Worm (Caenorhabditis elegans) whole organism, L1 larva: Measurements from ENCODE around the gene paqr-1.

ENCODE experiments used
- C04F5.9 ChIP-seq: sonication (generic microtip); optimal IDR thresholded peaks from 2 replicates; lab custom pipeline; 2016; ENCODE audit warnings: missing genetic modification characterization, missing compliant biosample characterization
- C16A3.4 ChIP-seq: fragments of 150-350 bp; optimal IDR thresholded peaks from 2 replicates; lab custom pipeline; 2014; ENCODE audit warnings: missing biosample characterization, missing genetic modification characterization
- C34B4.2 ChIP-seq: sonication (generic microtip); optimal IDR thresholded peaks from 2 replicates; lab custom pipeline; 2017; ENCODE audit warnings: mild to moderate bottlenecking, missing genetic modification characterization, missing compliant biosample characterization
- aly-2 ChIP-seq: fragments of 150-350 bp; optimal IDR thresholded peaks from 2 replicates; lab custom pipeline; 2014; ENCODE audit warnings: missing biosample characterization, missing genetic modification characterization
- ama-1 ChIP-seq: fragments of 150-350 bp; optimal IDR thresholded peaks from 2 replicates; lab custom pipeline; 2014
- ceh-82 ChIP-seq, 3 experiments: fragments of 150-350 bp in 1 of 3; sonication (generic microtip) in 2 of 3; optimal IDR thresholded peaks; 2 replicates each; lab custom pipeline; 2014 to 2017; ENCODE audit warnings: missing biosample characterization in 3 of 3, missing genetic modification characterization in 3 of 3
- ceh-90 ChIP-seq: sonication (generic microtip); optimal IDR thresholded peaks from 2 replicates; lab custom pipeline; 2016; ENCODE audit warnings: missing genetic modification characterization, missing compliant biosample characterization
- dpl-1 ChIP-seq, 3 experiments: fragments of 150-350 bp in 2 of 3; sonication (generic microtip) in 1 of 3; optimal IDR thresholded peaks; 2 replicates each; lab custom pipeline; 2014 to 2017; ENCODE audit warnings: missing biosample characterization in 3 of 3, missing genetic modification characterization in 3 of 3, missing genetic modification reagents in 3 of 3
- dsc-1 ChIP-seq: sonication (generic microtip); optimal IDR thresholded peaks from 2 replicates; lab custom pipeline; 2016; ENCODE audit warnings: mild to moderate bottlenecking, missing genetic modification characterization, missing compliant biosample characterization
- efl-1 ChIP-seq, 4 experiments: fragments of 150-350 bp; optimal IDR thresholded peaks in 3 of 4; peaks in 1 of 4; 1 replicate in 1 of 4; 2 replicates in 3 of 4; lab custom pipeline; 2014; ENCODE audit warnings: missing biosample characterization in 2 of 4, missing genetic modification characterization in 2 of 4, missing genetic modification reagents in 2 of 4
- egl-13 ChIP-seq: sonication (generic microtip); optimal IDR thresholded peaks from 2 replicates; lab custom pipeline; 2016; ENCODE audit warnings: missing genotype, missing genetic modification reagents, missing genetic modification characterization, missing compliant biosample characterization
- egl-27 ChIP-seq, 2 experiments: fragments of 150-350 bp in 1 of 2; sonication (generic microtip); optimal IDR thresholded peaks; 3 replicates each; lab custom pipeline; 2017 to 2018; ENCODE audit warnings: missing biosample characterization in 2 of 2, missing genetic modification characterization in 2 of 2, missing genetic modification reagents in 2 of 2
- fkh-10 ChIP-seq: sonication (generic microtip); optimal IDR thresholded peaks from 2 replicates; lab custom pipeline; 2017; ENCODE audit warnings: missing biosample characterization, missing genetic modification reagents, missing genetic modification characterization
- irx-1 ChIP-seq: sonication (generic microtip); optimal IDR thresholded peaks from 2 replicates; lab custom pipeline; 2016; ENCODE audit warnings: missing genetic modification characterization, missing compliant biosample characterization
- jun-1 ChIP-seq: fragments of 150-350 bp; optimal IDR thresholded peaks from 2 replicates; lab custom pipeline; 2014; ENCODE audit warnings: missing biosample characterization, missing genetic modification reagents, missing genetic modification characterization
- lin-13 ChIP-seq: fragments of 150-350 bp; optimal IDR thresholded peaks from 2 replicates; lab custom pipeline; 2014; ENCODE audit warnings: missing biosample characterization, missing genetic modification reagents, missing genetic modification characterization
- lin-14 ChIP-seq: fragments of 200-800 bp; sonication (Bioruptor generic); optimal IDR thresholded peaks from 2 replicates; lab custom pipeline; 2018; ENCODE audit warnings: mild to moderate bottlenecking, missing genetic modification characterization, moderate library complexity, missing compliant biosample characterization
- lin-15B ChIP-seq: fragments of 150-350 bp; sonication (generic microtip); optimal IDR thresholded peaks from 3 replicates; lab custom pipeline; 2014; ENCODE audit warnings: missing biosample characterization, missing genetic modification characterization
- lin-35 ChIP-seq, 2 experiments: fragments of 150-350 bp; optimal IDR thresholded peaks; 2 replicates each; lab custom pipeline; 2014; ENCODE audit warnings: missing biosample characterization in 2 of 2, missing genetic modification characterization in 2 of 2, missing genetic modification reagents in 2 of 2
- lir-3 ChIP-seq: sonication (generic microtip); optimal IDR thresholded peaks from 2 replicates; lab custom pipeline; 2016; ENCODE audit warnings: mild to moderate bottlenecking, missing genetic modification characterization, moderate library complexity, missing compliant biosample characterization; ENCODE audit not compliant: poor library complexity
- lsy-2 ChIP-seq, 2 experiments: fragments of 150-350 bp; optimal IDR thresholded peaks; 2 replicates each; lab custom pipeline; 2014; ENCODE audit warnings: missing biosample characterization in 2 of 2, missing genetic modification characterization in 2 of 2
- mep-1 ChIP-seq: fragments of 150-350 bp; optimal IDR thresholded peaks from 2 replicates; lab custom pipeline; 2014; ENCODE audit warnings: missing biosample characterization, missing genetic modification characterization
- nhr-19 ChIP-seq: fragments of 200-800 bp; sonication (Bioruptor generic); conservative IDR thresholded peaks from 2 replicates; pipeline ENCODE4 v1.3.6; 2022; ENCODE audit warnings: missing genetic modification characterization, missing compliant biosample characterization
- nhr-20 ChIP-seq: sonication (generic microtip); optimal IDR thresholded peaks from 2 replicates; lab custom pipeline; 2016; ENCODE audit warnings: mild to moderate bottlenecking, missing genetic modification characterization, missing compliant biosample characterization
- nhr-237 ChIP-seq: fragments of 150-350 bp; optimal IDR thresholded peaks from 2 replicates; lab custom pipeline; 2014; ENCODE audit warnings: missing biosample characterization, missing genetic modification characterization
- nhr-71 ChIP-seq: sonication (generic microtip); optimal IDR thresholded peaks from 2 replicates; lab custom pipeline; 2016; ENCODE audit warnings: mild to moderate bottlenecking, missing genetic modification characterization, moderate library complexity, missing compliant biosample characterization
- nhr-85 ChIP-seq: sonication (generic microtip); peaks from one replicate; lab custom pipeline; 2016; ENCODE audit warnings: missing genetic modification characterization, inconsistent platforms, missing compliant biosample characterization
- nhr-90 ChIP-seq: sonication (generic microtip); optimal IDR thresholded peaks from 2 replicates; lab custom pipeline; 2016; ENCODE audit warnings: mild to moderate bottlenecking, missing genetic modification characterization, missing compliant biosample characterization; ENCODE audit not compliant: poor library complexity
- pax-3 ChIP-seq: fragments of 200-800 bp; sonication (Bioruptor generic); optimal IDR thresholded peaks from 2 replicates; lab custom pipeline; 2018; ENCODE audit warnings: mild to moderate bottlenecking, missing genetic modification characterization, moderate library complexity, missing compliant biosample characterization
- pqm-1 ChIP-seq: sonication (generic microtip); optimal IDR thresholded peaks from 3 replicates; lab custom pipeline; 2017; ENCODE audit warnings: missing biosample characterization, missing genetic modification characterization
- rnt-1 ChIP-seq: sonication (generic microtip); optimal IDR thresholded peaks from 2 replicates; lab custom pipeline; 2016; ENCODE audit warnings: mild to moderate bottlenecking, missing genetic modification characterization, moderate library complexity, missing compliant biosample characterization
- skn-1 ChIP-seq: fragments of 150-350 bp; optimal IDR thresholded peaks from 2 replicates; lab custom pipeline; 2014; ENCODE audit warnings: missing biosample characterization, missing genetic modification characterization
- snu-23 ChIP-seq: sonication (generic microtip); optimal IDR thresholded peaks from 2 replicates; lab custom pipeline; 2016; ENCODE audit warnings: missing genetic modification characterization, missing compliant biosample characterization
- sptf-1 ChIP-seq: fragments of 150-350 bp; optimal IDR thresholded peaks from 2 replicates; lab custom pipeline; 2014; ENCODE audit warnings: missing biosample characterization, missing genetic modification characterization
- sup-37 ChIP-seq: fragments of 200-800 bp; sonication (Bioruptor generic); optimal IDR thresholded peaks from 2 replicates; lab custom pipeline; 2018; ENCODE audit warnings: mild to moderate bottlenecking, missing genetic modification characterization, missing compliant biosample characterization
- tlp-1 ChIP-seq: fragments of 150-350 bp; optimal IDR thresholded peaks from 2 replicates; lab custom pipeline; 2014; ENCODE audit warnings: missing biosample characterization, missing genetic modification characterization
- unc-130 ChIP-seq: fragments of 150-350 bp; optimal IDR thresholded peaks from 2 replicates; lab custom pipeline; 2017; ENCODE audit warnings: missing biosample characterization, missing genetic modification characterization, inconsistent platforms
- unc-30 ChIP-seq: sonication (generic microtip); optimal IDR thresholded peaks from 2 replicates; lab custom pipeline; 2017; ENCODE audit warnings: missing biosample characterization, missing genetic modification characterization
- xbp-1 ChIP-seq: sonication (generic microtip); optimal IDR thresholded peaks from 2 replicates; lab custom pipeline; 2016; ENCODE audit warnings: missing genetic modification characterization, missing compliant biosample characterization
- ztf-11 ChIP-seq, 2 experiments: sonication (generic microtip); optimal IDR thresholded peaks; 2 replicates each; lab custom pipeline; 2016 to 2017; ENCODE audit warnings: missing genetic modification characterization in 2 of 2, missing biosample characterization in 1 of 2, missing compliant biosample characterization in 1 of 2

The paqr-1 gene

ce11 chrIV:6576728-6577101 lies 21.5 kb upstream of the paqr-1 start (continued):
- TF ChIP-seq egl-13 (tag; lab: Kevin White, UChicago) (no peak), skn-1 (tag; lab: Kevin White, UChicago) (no peak), egl-27 (tag; optimal IDR thresholded peaks at IDR 0.05; lab: Kevin White, UChicago) (no peak), efl-1 (optimal IDR thresholded peaks at IDR 0.05; lab: Kevin White, UChicago) (peak; percentile 61 to 67), efl-1 (GFP tag; optimal IDR thresholded peaks at IDR 0.05 in 1 of 2; lab: Kevin White, UChicago) (peak; percentile 0 to 87), unc-130 (tag; lab: Kevin White, UChicago) (no peak), rnt-1 (tag; lab: Kevin White, UChicago) (peak; percentile 59), ama-1 (lab: Kevin White, UChicago) (no peak), irx-1 (tag; lab: Kevin White, UChicago) (no peak), aly-2 (tag; lab: Kevin White, UChicago) (no peak), C16A3.4 (tag; lab: Kevin White, UChicago) (peak; percentile 49), ceh-90 (tag; lab: Kevin White, UChicago) (no peak), nhr-20 (tag; lab: Kevin White, UChicago) (peak; percentile 74), nhr-237 (tag; lab: Kevin White, UChicago) (no peak), snu-23 (peak; percentile 78), sptf-1 (no peak), tlp-1 (tag; lab: Kevin White, UChicago) (no peak), pqm-1 (tag; lab: Kevin White, UChicago) (no peak), ztf-11 (tag; optimal IDR thresholded peaks at IDR 0.05; lab: Kevin White, UChicago) (no peak), dpl-1 (GFP tag; optimal IDR thresholded peaks at IDR 0.05; lab: Kevin White, UChicago) (peak; percentile 36 to 48 (median 45)), nhr-71 (tag; lab: Kevin White, UChicago) (peak; percentile 77), xbp-1 (tag; lab: Kevin White, UChicago) (peak; percentile 46), nhr-19 (GFP tag; lab: Robert Waterston, UW) (peak; percentile 31; the same call in 1 of the 2 replicates), nhr-85 (tag; lab: Kevin White, UChicago) (peak; percentile 92)

DNA sequence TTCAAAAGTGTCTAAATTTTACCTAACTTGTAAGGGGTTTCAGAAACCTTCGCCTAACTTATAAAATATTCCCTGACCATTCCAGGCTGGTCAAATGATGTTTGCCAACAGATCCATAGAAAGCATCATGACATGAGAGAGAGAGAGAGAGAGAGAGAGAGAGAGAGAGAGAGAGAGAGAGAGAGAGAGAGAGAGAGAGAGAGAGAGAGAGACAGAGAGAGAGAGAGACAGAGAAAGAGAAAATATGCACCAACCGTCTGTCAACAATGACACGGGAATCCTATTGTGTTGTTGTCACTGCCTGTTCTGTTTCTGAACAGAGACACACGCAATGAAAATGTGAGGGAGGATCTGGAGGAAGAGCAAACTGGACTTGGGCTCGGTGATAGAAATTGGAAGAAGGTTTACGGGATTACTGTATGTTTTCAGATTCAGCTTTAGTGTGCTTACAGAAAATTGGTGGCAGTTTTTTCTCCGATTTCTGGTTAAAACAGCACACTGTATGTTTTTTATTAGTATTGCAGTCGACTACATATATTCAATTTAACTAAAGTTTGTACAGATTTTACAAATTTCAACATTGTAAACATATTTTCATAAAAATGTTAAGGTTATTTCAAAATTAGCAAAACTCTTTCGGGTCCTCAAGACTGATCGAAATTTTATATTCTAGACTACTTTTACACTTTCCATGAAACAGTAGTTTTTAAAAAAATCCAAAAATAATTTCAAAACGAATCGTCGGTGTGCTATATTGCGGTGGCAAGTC lies 20.9 kb upstream of the paqr-1 start:
- TF ChIP-seq lin-14 (GFP tag; lab: Kevin White, UChicago) (peak; percentile 13), lir-3 (tag; lab: Kevin White, UChicago) (no peak), unc-30 (no peak), mep-1 (peak; percentile 40), jun-1 (peak; percentile 14), lin-35 (GFP tag; optimal IDR thresholded peaks at IDR 0.05; lab: Kevin White, UChicago) (peak in 1 of 2 experiments; percentile 47), efl-1 (optimal IDR thresholded peaks at IDR 0.05; lab: Kevin White, UChicago) (peak; percentile 12 to 27), efl-1 (GFP tag; optimal IDR thresholded peaks at IDR 0.05 in 1 of 2; lab: Kevin White, UChicago) (no peak)

- TF ChIP-seq efl-1 (optimal IDR thresholded peaks at IDR 0.05; lab: Kevin White, UChicago) (peak in 1 of 2 experiments; percentile 18), efl-1 (GFP tag; optimal IDR thresholded peaks at IDR 0.05 in 1 of 2; lab: Kevin White, UChicago) (no peak), pax-3 (tag; lab: Kevin White, UChicago) (no peak), sup-37 (GFP tag; lab: Kevin White, UChicago) (no peak), C04F5.9 (no peak), dsc-1 (peak; percentile 9), nhr-19 (GFP tag; lab: Robert Waterston, UW) (no peak), fkh-10 (no peak), nhr-71 (tag; lab: Kevin White, UChicago) (peak; percentile 26), lin-35 (GFP tag; optimal IDR thresholded peaks at IDR 0.05; lab: Kevin White, UChicago) (peak in 1 of 2 experiments; percentile 31), lsy-2 (tag; optimal IDR thresholded peaks at IDR 0.05; lab: Kevin White, UChicago) (no peak), C34B4.2 (tag; lab: Kevin White, UChicago) (no peak), lin-15B (no peak), ceh-82 (tag; optimal IDR thresholded peaks at IDR 0.05; lab: Kevin White, UChicago) (peak in 1 of 3 experiments; percentile 20), nhr-90 (tag; lab: Kevin White, UChicago) (no peak), lin-13 (GFP tag; lab: Kevin White, UChicago) (no peak)
Observed at ce11 chrIV:6574343-6574742, 19.1 kb upstream of the paqr-1 start.
